Fruit fly (Drosophila melanogaster): ENCODE data around the gene jar.
A peak's percentile ranks its signal among the peaks of the same experiment; 100 is the strongest.

jar gene

DNA sequence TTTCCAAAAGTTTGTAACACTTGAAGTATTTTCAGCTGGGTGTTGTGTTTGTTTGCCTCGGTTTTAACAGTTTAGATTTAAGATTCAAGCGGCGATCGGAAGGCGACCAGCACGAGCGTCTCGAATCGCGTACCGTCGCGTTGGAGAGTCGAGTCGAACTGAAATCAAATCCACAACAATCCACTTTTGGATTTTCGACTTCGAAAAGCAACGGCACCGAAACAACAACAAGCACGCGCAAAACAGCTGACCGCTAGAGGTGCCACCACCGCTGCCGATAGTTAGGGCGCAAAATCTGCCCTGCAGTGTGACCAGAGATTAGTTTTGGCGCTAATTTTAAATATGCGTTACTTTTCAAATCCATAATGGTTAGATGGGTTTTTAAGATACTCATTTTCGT lies at the start of gene jar:
Gene jar, minus strand, starts transcription at position 163 of the 400 bp plus-strand sequence.
- TF ChIP-seq fd59A (GFP tag; optimal IDR thresholded peaks at IDR 0.05) (no peak), Eip78C (GFP tag) (peak; percentile 81), CG3032 (tag; optimal IDR thresholded peaks at IDR 0.05) (peak; percentile 11), CG9139 (GFP tag; optimal IDR thresholded peaks at IDR 0.05) (peak; percentile 15), CG3919 (GFP tag; optimal IDR thresholded peaks at IDR 0.05) (peak; percentile 21), eg (GFP tag; IDR thresholded peaks at IDR 0.05) (peak; percentile 24; the same call in 1 of the 3 replicates), Ets96B (tag; optimal IDR thresholded peaks at IDR 0.05) (peak; percentile 1), Hr38 (GFP tag; optimal IDR thresholded peaks at IDR 0.05) (no peak), CG15336 (GFP tag; IDR thresholded peaks at IDR 0.05) (peak; percentile 42; the same call in 1 of the 2 replicates), topi (GFP tag; optimal IDR thresholded peaks at IDR 0.05) (no peak), ss (GFP tag; optimal IDR thresholded peaks at IDR 0.05) (peak; percentile 26 to 39), dsx (GFP tag; optimal IDR thresholded peaks at IDR 0.05; ENCODE audit: poor library complexity, severe bottlenecking) (peak; percentile 42), fkh (GFP tag; optimal IDR thresholded peaks at IDR 0.05) (peak; percentile 47), CG6808 (GFP tag; optimal IDR thresholded peaks at IDR 0.05) (no peak), CG8632 (GFP tag; optimal IDR thresholded peaks at IDR 0.05) (no peak), CG8119 (GFP tag; IDR thresholded peaks at IDR 0.05) (peak; percentile 26; the same call in 1 of the 3 replicates), Eip75B (GFP tag; optimal IDR thresholded peaks at IDR 0.05) (peak; percentile 27), CG6163 (GFP tag; IDR thresholded peaks at IDR 0.05) (peak; percentile 36; the same call in 1 of the 3 replicates), esn (GFP tag; optimal IDR thresholded peaks at IDR 0.05) (peak; percentile 42), CG1621 (tag; optimal IDR thresholded peaks at IDR 0.05) (peak; percentile 10), CG6854 (GFP tag; optimal IDR thresholded peaks at IDR 0.05) (peak; percentile 64), Sox14 (GFP tag; optimal IDR thresholded peaks at IDR 0.05) (peak; percentile 28)

dm6 chr3R:24320342-24320711 lies 49.3 kb upstream of the jar start:
- TF ChIP-seq CG15336 (GFP tag; IDR thresholded peaks at IDR 0.05) (0 out of 2 replicates have a peak, but pooled peaks have one; percentile 30), fd59A (GFP tag; optimal IDR thresholded peaks at IDR 0.05) (no peak), CG6163 (GFP tag; IDR thresholded peaks at IDR 0.05) (0 out of 3 replicates have a peak, but pooled peaks have one; percentile 17)

- TF ChIP-seq CG15336 (GFP tag; IDR thresholded peaks at IDR 0.05) (no peak), CG6854 (GFP tag; optimal IDR thresholded peaks at IDR 0.05) (peak; percentile 7), dsx (GFP tag; optimal IDR thresholded peaks at IDR 0.05; ENCODE audit: poor library complexity, severe bottlenecking) (no peak), CG6163 (GFP tag; IDR thresholded peaks at IDR 0.05) (peak; percentile 31; the same call in 1 of the 3 replicates), eg (GFP tag; IDR thresholded peaks at IDR 0.05) (0 out of 3 replicates have a peak, but pooled peaks have one; percentile 34), vri (GFP tag; optimal IDR thresholded peaks at IDR 0.05) (peak; percentile 87)
These were observed 48.8 kb upstream of the jar start for dm6 chr3R:24319632-24320341.

DNA sequence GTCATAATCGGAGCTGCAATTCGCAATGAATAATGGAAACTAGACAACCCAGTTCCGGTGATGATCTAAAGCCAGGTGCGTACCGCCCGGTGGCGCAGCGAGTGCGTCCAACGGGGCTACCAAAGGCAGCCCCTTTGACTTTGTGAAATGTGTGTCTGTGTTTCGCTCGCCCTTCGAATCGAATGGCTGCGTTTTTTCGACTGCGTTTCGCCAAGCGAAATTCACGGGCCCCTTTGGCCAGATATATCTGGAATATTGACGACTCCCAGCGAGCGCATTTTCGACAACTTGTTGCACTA lies 48.0 kb upstream of the jar start:
- TF ChIP-seq CG1621 (tag; optimal IDR thresholded peaks at IDR 0.05), result no peak
- no peak for TF ChIP-seq cyc (GFP tag; optimal IDR thresholded peaks at IDR 0.05)
- TF ChIP-seq salr (GFP tag; optimal IDR thresholded peaks at IDR 0.05), result no peak
- no peak for TF ChIP-seq CG3032 (tag; optimal IDR thresholded peaks at IDR 0.05)

- TF ChIP-seq fd85E (GFP tag; optimal IDR thresholded peaks at IDR 0.05), result no peak
- no peak for TF ChIP-seq cyc (GFP tag; optimal IDR thresholded peaks at IDR 0.05)
- TF ChIP-seq CG10631 (GFP tag; optimal IDR thresholded peaks at IDR 0.05), result no peak
- no peak for TF ChIP-seq Smox (GFP tag; optimal IDR thresholded peaks at IDR 0.05)
- peak; percentile 44; the same call in 1 of the 2 replicates for TF ChIP-seq CG15336 (GFP tag; IDR thresholded peaks at IDR 0.05)
- peak; percentile 22 for TF ChIP-seq CG11902 (GFP tag; optimal IDR thresholded peaks at IDR 0.05)
- no peak for TF ChIP-seq ss (GFP tag; optimal IDR thresholded peaks at IDR 0.05)
- TF ChIP-seq Eip78C (GFP tag), result no peak
- TF ChIP-seq pdm3 (GFP tag; optimal IDR thresholded peaks at IDR 0.05), result no peak
- no peak for TF ChIP-seq CG6854 (GFP tag; optimal IDR thresholded peaks at IDR 0.05)
- no peak for TF ChIP-seq vri (GFP tag; optimal IDR thresholded peaks at IDR 0.05)
- TF ChIP-seq CG1621 (tag; optimal IDR thresholded peaks at IDR 0.05), result no peak
- no peak for TF ChIP-seq Eip75B (GFP tag; optimal IDR thresholded peaks at IDR 0.05)
- no peak for TF ChIP-seq OdsH (GFP tag; optimal IDR thresholded peaks at IDR 0.05)
- no peak for TF ChIP-seq Hr38 (GFP tag; optimal IDR thresholded peaks at IDR 0.05)
- no peak for TF ChIP-seq CG8119 (GFP tag; IDR thresholded peaks at IDR 0.05)
- no peak for TF ChIP-seq Eip93F (GFP tag; optimal IDR thresholded peaks at IDR 0.05)
- no peak for TF ChIP-seq CG34406 (GFP tag; optimal IDR thresholded peaks at IDR 0.05)
- TF ChIP-seq eg (GFP tag; IDR thresholded peaks at IDR 0.05), result peak; percentile 39; the same call in 2 of the 3 replicates
- TF ChIP-seq CG32006 (GFP tag; optimal IDR thresholded peaks at IDR 0.05), result no peak
- peak; percentile 21 for TF ChIP-seq Ets21C (GFP tag; optimal IDR thresholded peaks at IDR 0.05)
- no peak for TF ChIP-seq topi (GFP tag; optimal IDR thresholded peaks at IDR 0.05)
- no peak for TF ChIP-seq svp (GFP tag)
- TF ChIP-seq salr (GFP tag; optimal IDR thresholded peaks at IDR 0.05), result peak in 1 of 2 experiments; percentile 57
- TF ChIP-seq CG11762 (GFP tag; optimal IDR thresholded peaks at IDR 0.05; ENCODE audit: insufficient read depth), result peak; percentile 28
- no peak for TF ChIP-seq Sox14 (GFP tag; optimal IDR thresholded peaks at IDR 0.05)
These were observed 47.4 kb upstream of the jar start, which contains the start of the genes Nab2 and BRWD3 for dm6 chr3R:24318217-24319082. Gene Nab2 (minus strand): TSS chr3R:24318419. Gene BRWD3 (plus strand): TSS chr3R:24319000.
